Worm (Caenorhabditis elegans) whole organism, early embryonic: Measurements from ENCODE around the gene cyl-1.

ENCODE experiments used
- B0310.2 ChIP-seq: sonication (generic microtip); optimal IDR thresholded peaks from 2 replicates; lab custom pipeline; 2016; ENCODE audit warnings: mild to moderate bottlenecking, missing genetic modification characterization, missing compliant biosample characterization
- ama-1 ChIP-seq: fragments of 150-350 bp; optimal IDR thresholded peaks from 2 replicates; lab custom pipeline; 2014
- flt-1 ChIP-seq: fragments of 200-800 bp; sonication (Bioruptor generic); IDR thresholded peaks from 2 replicates; pipeline ENCODE4 v1.3.6; 2022; ENCODE audit warnings: missing genetic modification characterization, missing compliant biosample characterization
- hmg-4 ChIP-seq: fragments of 200-800 bp; sonication (Bioruptor generic); optimal IDR thresholded peaks from 2 replicates; lab custom pipeline; 2018; ENCODE audit warnings: mild to moderate bottlenecking, missing genetic modification characterization, missing compliant biosample characterization
- sea-1 ChIP-seq: fragments of 200-800 bp; sonication (Bioruptor generic); conservative IDR thresholded peaks from 2 replicates; pipeline ENCODE4 v1.3.6; 2022; ENCODE audit warnings: missing genetic modification characterization, missing compliant biosample characterization
- tbx-37 ChIP-seq: fragments of 200-800 bp; sonication (Bioruptor generic); conservative IDR thresholded peaks from 2 replicates; pipeline ENCODE4 v1.3.6; 2022; ENCODE audit warnings: missing genetic modification reagents, missing genetic modification characterization, missing compliant biosample characterization

- TF ChIP-seq flt-1 (GFP tag; lab: Robert Waterston, UW) (no peak), hmg-4 (GFP tag; lab: Kevin White, UChicago) (no peak), tbx-37 (GFP tag; lab: Robert Waterston, UW) (no peak), B0310.2 (tag; lab: Kevin White, UChicago) (no peak), ama-1 (lab: Kevin White, UChicago) (no peak), sea-1 (no peak)
These were observed 44.4 kb upstream of the cyl-1 start for ce11 chrV:12037889-12038288.
